Fruit fly (Drosophila melanogaster) Kc167 (cell line): Measurements from ENCODE around the gene CG4496.

ENCODE experiments used
- Sin3A ChIP-seq: fragments of >200 bp; optimal IDR thresholded peaks from 2 replicates; lab custom pipeline; 2018; ENCODE audit warnings: missing external identifiers
- psq ChIP-seq: fragments of >200 bp; optimal IDR thresholded peaks from 2 replicates; lab custom pipeline; 2017; ENCODE audit warnings: missing external identifiers

DNA sequence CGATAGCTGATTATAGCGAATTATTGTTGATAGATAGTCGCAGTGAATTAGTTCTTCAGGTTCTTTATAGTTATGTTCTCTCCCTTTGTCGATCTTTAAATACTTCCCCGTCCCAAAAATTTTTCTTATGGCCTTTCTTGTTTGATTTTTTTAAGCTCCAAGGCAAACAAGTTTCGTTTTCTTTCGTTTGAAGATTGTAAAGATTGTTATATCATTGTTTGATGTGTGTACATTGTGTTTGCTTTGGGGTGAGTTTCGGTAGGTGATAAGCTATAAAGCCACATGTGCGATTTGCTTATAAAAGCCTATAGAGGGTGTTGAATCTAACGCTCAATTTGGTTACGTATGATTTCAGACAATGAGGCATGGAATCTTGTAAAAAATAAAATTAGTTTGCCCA is 31.0 kb downstream of the CG4496 start:
- TF ChIP-seq Sin3A (lab: Kevin White, UChicago) = no peak
- TF ChIP-seq psq (lab: Kevin White, UChicago) = no peak
